Worm (Caenorhabditis elegans) whole organism, L3 larva: ENCODE results near the gene rps-22.

Experiments
- R02D3.7 ChIP-seq: fragments of 150-350 bp; optimal IDR thresholded peaks from 2 replicates; lab custom pipeline; 2014; ENCODE audit warnings: missing biosample characterization, missing genetic modification characterization
- ZK546.5 ChIP-seq: sonication (generic microtip); optimal IDR thresholded peaks from 2 replicates; lab custom pipeline; 2017; ENCODE audit warnings: missing biosample characterization, missing genetic modification characterization
- aly-2 ChIP-seq: fragments of 150-350 bp; optimal IDR thresholded peaks from 2 replicates; lab custom pipeline; 2014; ENCODE audit warnings: missing biosample characterization, missing genetic modification characterization
- ama-1 ChIP-seq: fragments of 150-350 bp; optimal IDR thresholded peaks from 2 replicates; lab custom pipeline; 2018
- ceh-28 ChIP-seq: fragments of 150-350 bp; optimal IDR thresholded peaks from 2 replicates; lab custom pipeline; 2014; ENCODE audit warnings: missing biosample characterization, missing genetic modification reagents, missing genetic modification characterization
- ceh-9 ChIP-seq: sonication (generic microtip); optimal IDR thresholded peaks from 2 replicates; lab custom pipeline; 2018; ENCODE audit warnings: missing biosample characterization, missing genetic modification characterization
- daf-12 ChIP-seq: fragments of 150-350 bp; optimal IDR thresholded peaks from 2 replicates; lab custom pipeline; 2014; ENCODE audit warnings: missing biosample characterization, missing genetic modification reagents, missing genetic modification characterization
- egl-27 ChIP-seq: sonication (generic microtip); optimal IDR thresholded peaks from 4 replicates; lab custom pipeline; 2017; ENCODE audit warnings: missing biosample characterization, missing genetic modification reagents, missing genetic modification characterization
- egl-5 ChIP-seq: fragments of 150-350 bp; optimal IDR thresholded peaks from 2 replicates; lab custom pipeline; 2017; ENCODE audit warnings: missing biosample characterization, missing genetic modification reagents, missing genetic modification characterization, inconsistent platforms
- elt-2 ChIP-seq: sonication (generic microtip); optimal IDR thresholded peaks from 2 replicates; lab custom pipeline; 2016; ENCODE audit warnings: missing genetic modification reagents, mild to moderate bottlenecking, missing genetic modification characterization, missing compliant biosample characterization
- elt-3 ChIP-seq, 3 experiments: fragments of 150-350 bp in 1 of 3; sonication (generic microtip) in 2 of 3; optimal IDR thresholded peaks; 2 replicates in 2 of 3; 4 replicates in 1 of 3; lab custom pipeline; 2014 to 2017; ENCODE audit warnings: missing biosample characterization in 3 of 3, missing genetic modification characterization in 3 of 3
- eor-1 ChIP-seq, 2 experiments: fragments of 150-350 bp; optimal IDR thresholded peaks; 2 replicates each; lab custom pipeline; 2014 to 2018; ENCODE audit warnings: missing biosample characterization in 2 of 2, missing genetic modification characterization in 2 of 2
- fkh-10 ChIP-seq: sonication (generic microtip); optimal IDR thresholded peaks from 2 replicates; lab custom pipeline; 2017; ENCODE audit warnings: missing biosample characterization, missing genetic modification reagents, missing genetic modification characterization
- fos-1 ChIP-seq: fragments of 150-350 bp; optimal IDR thresholded peaks from 2 replicates; lab custom pipeline; 2014; ENCODE audit warnings: missing biosample characterization, missing genetic modification characterization
- jun-1 ChIP-seq: fragments of 150-350 bp; optimal IDR thresholded peaks from 2 replicates; lab custom pipeline; 2014; ENCODE audit warnings: missing biosample characterization, missing genetic modification reagents, missing genetic modification characterization
- lin-39 ChIP-seq: fragments of 150-350 bp; optimal IDR thresholded peaks from 2 replicates; lab custom pipeline; 2018; ENCODE audit warnings: missing biosample characterization, missing genetic modification reagents, missing genetic modification characterization
- lsy-12 ChIP-seq: sonication (generic microtip); optimal IDR thresholded peaks from 2 replicates; lab custom pipeline; 2016; ENCODE audit warnings: mild to moderate bottlenecking, missing genetic modification characterization, missing compliant biosample characterization
- mdl-1 ChIP-seq: fragments of 150-350 bp; optimal IDR thresholded peaks from 2 replicates; lab custom pipeline; 2014; ENCODE audit warnings: missing biosample characterization, missing genetic modification characterization
- mml-1 ChIP-seq: fragments of 150-350 bp; sonication (generic microtip); optimal IDR thresholded peaks from 3 replicates; lab custom pipeline; 2014; ENCODE audit warnings: missing biosample characterization, missing genetic modification characterization
- nfya-1 ChIP-seq: sonication (generic microtip); optimal IDR thresholded peaks from 2 replicates; lab custom pipeline; 2017; ENCODE audit warnings: missing genetic modification characterization, mild to moderate bottlenecking, missing compliant biosample characterization, antibody characterized with exemption, moderate library complexity; ENCODE audit not compliant: insufficient read depth
- nhr-12 ChIP-seq: fragments of 150-350 bp; optimal IDR thresholded peaks from 2 replicates; lab custom pipeline; 2014; ENCODE audit warnings: missing biosample characterization, missing genetic modification characterization
- nhr-23 ChIP-seq: fragments of 150-350 bp; optimal IDR thresholded peaks from 2 replicates; lab custom pipeline; 2014; ENCODE audit warnings: missing biosample characterization, missing genetic modification reagents, missing genetic modification characterization
- nhr-237 ChIP-seq: fragments of 150-350 bp; optimal IDR thresholded peaks from 2 replicates; lab custom pipeline; 2014; ENCODE audit warnings: missing biosample characterization, missing genetic modification characterization
- nhr-25 ChIP-seq: sonication (generic microtip); optimal IDR thresholded peaks from 2 replicates; lab custom pipeline; 2017; ENCODE audit warnings: missing biosample characterization, missing genetic modification characterization
- nhr-28 ChIP-seq: fragments of 150-350 bp; optimal IDR thresholded peaks from 2 replicates; lab custom pipeline; 2014; ENCODE audit warnings: missing biosample characterization, missing genetic modification characterization
- nhr-43 ChIP-seq: sonication (generic microtip); optimal IDR thresholded peaks from 2 replicates; lab custom pipeline; 2016; ENCODE audit warnings: mild to moderate bottlenecking, missing genetic modification characterization, missing compliant biosample characterization; ENCODE audit not compliant: poor library complexity, severe bottlenecking
- nhr-67 ChIP-seq: fragments of 150-350 bp; optimal IDR thresholded peaks from 2 replicates; lab custom pipeline; 2014; ENCODE audit warnings: missing biosample characterization, missing genetic modification characterization
- nhr-76 ChIP-seq: fragments of 150-350 bp; sonication (generic microtip); optimal IDR thresholded peaks from 5 replicates; lab custom pipeline; 2014; ENCODE audit warnings: missing biosample characterization, missing genetic modification characterization
- pha-4 ChIP-seq: fragments of 150-350 bp; optimal IDR thresholded peaks from 2 replicates; lab custom pipeline; 2014; ENCODE audit warnings: missing biosample characterization, missing genetic modification reagents, missing genetic modification characterization
- pqm-1 ChIP-seq: fragments of 150-350 bp; optimal IDR thresholded peaks from 2 replicates; lab custom pipeline; 2017; ENCODE audit warnings: missing biosample characterization, missing genetic modification characterization, inconsistent platforms
- sea-2 ChIP-seq: fragments of 150-350 bp; sonication (generic microtip); optimal IDR thresholded peaks from 4 replicates; lab custom pipeline; 2014; ENCODE audit warnings: missing biosample characterization, missing genetic modification reagents, missing genetic modification characterization
- skn-1 ChIP-seq: fragments of 150-350 bp; optimal IDR thresholded peaks from 2 replicates; lab custom pipeline; 2014; ENCODE audit warnings: missing biosample characterization, missing genetic modification characterization
- snpc-4 ChIP-seq: fragments of 150-350 bp; optimal IDR thresholded peaks from 2 replicates; lab custom pipeline; 2014; ENCODE audit warnings: missing biosample characterization, missing genetic modification characterization
- tbx-2 ChIP-seq: sonication (generic microtip); optimal IDR thresholded peaks from 2 replicates; lab custom pipeline; 2016; ENCODE audit warnings: mild to moderate bottlenecking, missing genetic modification characterization, missing compliant biosample characterization
- unc-62 ChIP-seq: fragments of 150-350 bp; sonication (generic microtip); optimal IDR thresholded peaks from 4 replicates; lab custom pipeline; 2014; ENCODE audit warnings: missing biosample characterization, missing genetic modification reagents, missing genetic modification characterization
- ztf-11 ChIP-seq: fragments of 150-350 bp; optimal IDR thresholded peaks from 2 replicates; lab custom pipeline; 2014; ENCODE audit warnings: missing biosample characterization, missing genetic modification characterization

rps-22 gene

DNA sequence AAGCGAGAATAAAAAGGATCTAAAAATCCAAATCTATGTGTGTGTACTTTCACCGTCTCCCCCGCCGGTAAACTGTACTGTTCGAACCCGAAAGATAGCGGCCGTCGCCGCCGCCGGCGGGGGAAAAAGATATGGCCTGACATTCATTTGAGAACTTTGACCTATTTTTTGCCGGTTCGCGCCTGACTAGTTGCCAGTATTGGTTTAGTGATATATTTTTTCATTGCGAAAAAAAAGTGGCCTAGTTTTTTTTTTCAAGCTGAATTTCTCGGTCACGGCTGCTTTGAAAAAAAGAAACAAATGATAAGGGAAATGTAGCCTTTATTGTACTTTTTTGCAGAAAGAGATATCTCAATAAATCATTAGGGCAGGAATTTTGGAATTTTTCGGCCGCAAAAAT lies 12.2 kb downstream of the rps-22 start:
- no peak for TF ChIP-seq fkh-10
- TF ChIP-seq lsy-12 (tag; lab: Kevin White, UChicago) = no peak
- TF ChIP-seq elt-2 (tag; lab: Kevin White, UChicago) = peak; percentile 41
- TF ChIP-seq nhr-28 (tag; lab: Kevin White, UChicago) = no peak
- no peak for TF ChIP-seq R02D3.7 (tag; lab: Kevin White, UChicago)
- no peak for TF ChIP-seq jun-1 (tag; lab: Kevin White, UChicago)
- peak; percentile 46 for TF ChIP-seq nhr-23 (tag; lab: Kevin White, UChicago)
- TF ChIP-seq aly-2 (tag; lab: Kevin White, UChicago) = no peak
- TF ChIP-seq nhr-12 (tag; lab: Kevin White, UChicago) = no peak
- TF ChIP-seq nhr-43 = no peak
- no peak for TF ChIP-seq pqm-1 (tag; lab: Kevin White, UChicago)
- no peak for TF ChIP-seq tbx-2
- TF ChIP-seq egl-5 = no peak
- no peak for TF ChIP-seq skn-1 (tag; lab: Kevin White, UChicago)
- TF ChIP-seq ceh-28 = no peak
- no peak for TF ChIP-seq nhr-237

DNA sequence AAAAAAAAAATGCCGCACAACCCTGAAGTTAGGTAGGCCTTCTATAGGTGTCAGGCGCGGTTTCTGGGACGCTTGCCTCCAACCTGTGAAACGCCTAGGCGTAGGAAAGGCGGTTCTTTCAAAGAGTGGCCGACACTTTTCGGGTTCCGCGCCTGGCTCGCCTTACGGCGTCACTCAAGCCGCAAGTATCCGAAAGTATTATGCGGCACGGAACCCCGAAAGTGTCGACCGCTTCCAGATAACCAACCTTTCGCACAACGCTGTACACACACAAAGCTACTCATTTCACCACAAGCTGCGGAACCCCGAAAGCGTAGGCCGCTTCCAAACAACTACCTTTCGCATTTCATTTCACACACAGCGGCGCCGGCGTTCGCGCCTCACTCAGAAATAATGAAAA lies 12.8 kb downstream of the rps-22 start:
- TF ChIP-seq elt-3 (tag; optimal IDR thresholded peaks at IDR 0.05; lab: Kevin White, UChicago) = no peak
- no peak for TF ChIP-seq lin-39 (tag; lab: Kevin White, UChicago)
- no peak for TF ChIP-seq egl-27 (tag; lab: Kevin White, UChicago)
- no peak for TF ChIP-seq nhr-25 (tag; lab: Kevin White, UChicago)
- TF ChIP-seq ZK546.5 (tag; lab: Kevin White, UChicago) = no peak
- no peak for TF ChIP-seq sea-2 (GFP tag; lab: Kevin White, UChicago)
- no peak for TF ChIP-seq mdl-1 (tag; lab: Kevin White, UChicago)
- no peak for TF ChIP-seq elt-2 (tag; lab: Kevin White, UChicago)
- TF ChIP-seq eor-1 (tag; optimal IDR thresholded peaks at IDR 0.05; lab: Kevin White, UChicago) = no peak
- TF ChIP-seq ama-1 (lab: Kevin White, UChicago) = no peak
- no peak for TF ChIP-seq ztf-11 (tag; lab: Kevin White, UChicago)
- no peak for TF ChIP-seq fos-1
- no peak for TF ChIP-seq ceh-9 (tag; lab: Kevin White, UChicago)
- no peak for TF ChIP-seq ceh-28

DNA sequence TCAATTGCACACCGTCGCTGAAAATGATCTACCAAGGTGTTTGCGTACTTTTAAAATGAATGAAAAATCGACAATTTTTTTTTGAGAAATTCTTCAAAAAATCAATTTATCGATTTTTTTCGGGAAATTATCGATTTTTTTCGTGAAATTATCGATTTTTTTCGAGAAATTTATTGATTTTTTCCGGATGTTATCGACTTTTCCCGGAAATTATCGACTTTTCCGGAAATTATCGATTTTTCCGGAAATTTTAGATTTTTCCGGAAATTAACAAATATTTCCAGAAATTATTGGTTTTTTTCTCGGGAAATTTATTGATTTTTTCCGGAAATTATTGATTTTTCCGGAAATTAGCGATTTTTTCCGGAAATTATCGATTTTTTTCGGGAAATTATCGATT lies 14.8 kb downstream of the rps-22 start:
- peak; percentile 91 for TF ChIP-seq ceh-28

- TF ChIP-seq ceh-28 = peak; percentile 76
- TF ChIP-seq, all 47 proteins: peak for 1; not testable (repeated sequence) for 46
These were observed 15.2 kb downstream of the rps-22 start for ce11 chrIII:1965580-1965979.

ce11 chrIII:1969802-1970201 lies 19.5 kb downstream of the rps-22 start, which contains the start of gene moa-1:
moa-1 (minus strand) TSS chrIII:1969902.
- TF ChIP-seq nhr-12 (tag; lab: Kevin White, UChicago) = no peak
- TF ChIP-seq mdl-1 (tag; lab: Kevin White, UChicago) = no peak
- TF ChIP-seq pha-4 (tag; lab: Kevin White, UChicago) = no peak
- no peak for TF ChIP-seq elt-2 (tag; lab: Kevin White, UChicago)
- TF ChIP-seq unc-62 (GFP tag; lab: Kevin White, UChicago) = no peak
- TF ChIP-seq fkh-10 = no peak
- TF ChIP-seq nhr-67 (tag; lab: Kevin White, UChicago) = no peak
- no peak for TF ChIP-seq nhr-76 (tag; lab: Kevin White, UChicago)
- no peak for TF ChIP-seq daf-12 (tag; lab: Kevin White, UChicago)
- no peak for TF ChIP-seq ceh-28
- no peak for TF ChIP-seq snpc-4
- TF ChIP-seq nhr-237 = no peak
- TF ChIP-seq aly-2 (tag; lab: Kevin White, UChicago) = no peak
- no peak for TF ChIP-seq mml-1 (tag; lab: Kevin White, UChicago)
- TF ChIP-seq nfya-1 (tag; lab: Kevin White, UChicago) = no peak
